Worm (Caenorhabditis elegans) whole organism, late embryonic: Measurements from ENCODE around the gene sfxn-2.

Experiments used
- ahr-1 ChIP-seq: sonication (generic microtip); optimal IDR thresholded peaks from 2 replicates; lab custom pipeline; 2016; ENCODE audit warnings: missing genetic modification characterization, missing compliant biosample characterization
- ama-1 ChIP-seq: fragments of 150-350 bp; optimal IDR thresholded peaks from 2 replicates; lab custom pipeline; 2014
- fax-1 ChIP-seq: sonication (generic microtip); optimal IDR thresholded peaks from 2 replicates; lab custom pipeline; 2016; ENCODE audit warnings: missing genotype, missing genetic modification characterization, missing compliant biosample characterization
- fkh-10 ChIP-seq: fragments of 150-350 bp; optimal IDR thresholded peaks from 2 replicates; lab custom pipeline; 2014; ENCODE audit warnings: missing biosample characterization, missing genetic modification reagents, missing genetic modification characterization
- hlh-30 ChIP-seq: sonication (generic microtip); optimal IDR thresholded peaks from 2 replicates; lab custom pipeline; 2017; ENCODE audit warnings: antibody characterized with exemption, missing genetic modification characterization, missing compliant biosample characterization; ENCODE audit not compliant: insufficient read depth
- hlh-6 ChIP-seq: sonication (generic microtip); optimal IDR thresholded peaks from 2 replicates; lab custom pipeline; 2016; ENCODE audit warnings: missing genotype, missing genetic modification characterization, missing compliant biosample characterization
- pha-2 ChIP-seq: sonication (generic microtip); optimal IDR thresholded peaks from 2 replicates; lab custom pipeline; 2017; ENCODE audit warnings: mild to moderate bottlenecking, missing genetic modification characterization, missing compliant biosample characterization
- tbx-7 ChIP-seq: sonication (generic microtip); optimal IDR thresholded peaks from 2 replicates; lab custom pipeline; 2016; ENCODE audit warnings: missing genotype, missing genetic modification characterization, missing compliant biosample characterization

DNA sequence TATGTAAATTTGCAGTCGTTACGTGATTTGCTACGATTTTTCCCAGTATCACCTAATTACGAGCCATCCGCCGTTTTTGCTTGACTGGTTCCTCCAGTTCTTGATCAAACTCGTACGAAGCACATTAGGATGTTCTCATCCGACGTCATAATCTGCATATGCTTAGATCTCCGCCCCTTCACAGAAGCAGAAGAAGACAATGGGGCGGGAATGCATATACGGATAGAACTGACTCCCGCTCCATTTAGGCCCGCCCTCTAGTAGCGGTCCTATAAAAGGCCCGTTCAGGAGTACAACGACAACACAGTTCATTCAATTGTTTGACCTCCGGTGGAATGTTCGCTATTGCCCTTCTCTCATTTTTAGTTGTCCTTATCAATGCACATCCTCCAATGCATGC is 33.0 kb downstream of the sfxn-2 start, which contains the start of gene zig-4:
- TF ChIP-seq pha-2 (tag; lab: Kevin White, UChicago) (no peak), tbx-7 (no peak), ama-1 (lab: Kevin White, UChicago) (no peak), hlh-30 (tag; lab: Kevin White, UChicago) (no peak), fkh-10 (GFP tag; lab: Kevin White, UChicago) (no peak), ahr-1 (tag; lab: Kevin White, UChicago) (no peak), fax-1 (tag; lab: Kevin White, UChicago) (no peak), hlh-6 (no peak)
